Fruit fly (Drosophila melanogaster) whole organism, wandering third instar larva: ENCODE data around the gene wrm2.

Experiments used
- CG32264 ChIP-seq: fragments of 200-800 bp; sonication (Bioruptor generic); optimal IDR thresholded peaks from 2 replicates; lab custom pipeline; 2016; ENCODE audit warnings: missing biosample characterization, missing genetic modification characterization
- CG9705 ChIP-seq: fragments of 200-800 bp; sonication (Bioruptor generic); optimal IDR thresholded peaks from 2 replicates; lab custom pipeline; 2018; ENCODE audit warnings: missing biosample characterization, mild to moderate bottlenecking, missing genetic modification characterization
- CrebA ChIP-seq: fragments of 200-800 bp; sonication (Bioruptor generic); optimal IDR thresholded peaks from 2 replicates; lab custom pipeline; 2016; ENCODE audit warnings: missing biosample characterization, mild to moderate bottlenecking, missing genetic modification characterization, borderline replicate concordance
- HLH106 ChIP-seq: fragments of 200-800 bp; optimal IDR thresholded peaks from 3 replicates; lab custom pipeline; 2019; ENCODE audit warnings: missing biosample characterization, mild to moderate bottlenecking, missing genetic modification characterization, moderate library complexity
- Hnf4 ChIP-seq: fragments of 200-800 bp; sonication (Bioruptor generic); optimal IDR thresholded peaks from 2 replicates; lab custom pipeline; 2016; ENCODE audit warnings: missing biosample characterization, mild to moderate bottlenecking, missing genetic modification characterization
- Hr78 ChIP-seq: fragments of >200 bp; optimal IDR thresholded peaks from 2 replicates; lab custom pipeline; 2017; ENCODE audit warnings: missing biosample characterization, missing genetic modification characterization
- Hr83 ChIP-seq: fragments of 200-300 bp; sonication (Bioruptor generic); optimal IDR thresholded peaks from 2 replicates; lab custom pipeline; 2016; ENCODE audit warnings: missing biosample characterization, mild to moderate bottlenecking, missing genetic modification characterization, moderate library complexity; ENCODE audit not compliant: poor library complexity, severe bottlenecking
- foxo ChIP-seq, 2 experiments: fragments of 200-800 bp; sonication (Bioruptor generic); optimal IDR thresholded peaks; 2 replicates in 1 of 2; 3 replicates in 1 of 2; lab custom pipeline; 2016 to 2017; ENCODE audit warnings: missing biosample characterization in 2 of 2, missing genetic modification characterization in 2 of 2
- jim ChIP-seq: fragments of 175-275, 200-325 bp; sonication (Bioruptor generic); optimal IDR thresholded peaks from 2 replicates; lab custom pipeline; 2016; ENCODE audit warnings: missing biosample characterization, mild to moderate bottlenecking, missing genetic modification characterization
- pan ChIP-seq: fragments of >200 bp; optimal IDR thresholded peaks from 2 replicates; lab custom pipeline; 2017
- psq ChIP-seq: fragments of 200-800 bp; sonication (Bioruptor generic); optimal IDR thresholded peaks from 3 replicates; lab custom pipeline; 2017; ENCODE audit warnings: missing biosample characterization, mild to moderate bottlenecking, missing genetic modification characterization, moderate library complexity
- rgr ChIP-seq: fragments of 200-800 bp; sonication (Bioruptor generic); optimal IDR thresholded peaks from 3 replicates; lab custom pipeline; 2016; ENCODE audit warnings: missing biosample characterization, mild to moderate bottlenecking, missing genetic modification characterization
- sage ChIP-seq: fragments of 200-800 bp; sonication (Bioruptor generic); optimal IDR thresholded peaks from 2 replicates; lab custom pipeline; 2016; ENCODE audit warnings: missing biosample characterization, mild to moderate bottlenecking, missing genetic modification characterization

- TF ChIP-seq Hnf4: no peak
- no peak for TF ChIP-seq Hr78 (GFP tag; lab: Kevin White, UChicago)
- no peak for TF ChIP-seq foxo (GFP tag; optimal IDR thresholded peaks at IDR 0.05; lab: Kevin White, UChicago)
- no peak for TF ChIP-seq pan (lab: Kevin White, UChicago)
- peak; percentile 8 for TF ChIP-seq HLH106 (tag; lab: Kevin White, UChicago)
- no peak for TF ChIP-seq CrebA
- no peak for TF ChIP-seq psq
- no peak for TF ChIP-seq jim
- no peak for TF ChIP-seq sage
- TF ChIP-seq rgr (GFP tag; lab: Kevin White, UChicago): no peak
- TF ChIP-seq CG32264 (GFP tag; lab: Kevin White, UChicago): no peak
- no peak for TF ChIP-seq Hr83 (GFP tag; lab: Kevin White, UChicago)
- no peak for TF ChIP-seq CG9705
Measured at dm6 chr3L:7361095-7361522, 26.1 kb upstream of the wrm2 start.
